Worm (Caenorhabditis elegans): ENCODE data around the gene cyc-2.1.

- TF ChIP-seq unc-39 (tag; optimal IDR thresholded peaks at IDR 0.05) (no peak), nhr-42 (GFP tag; IDR thresholded peaks at IDR 0.05) (no peak), ces-1 (GFP tag; optimal IDR thresholded peaks at IDR 0.05) (no peak), dmd-9 (GFP tag; IDR thresholded peaks at IDR 0.05) (no peak)
These were observed 23.0 kb upstream of the cyc-2.1 start, which contains the start of gene R11E3.2 for ce11 chrIV:4771792-4772191.

Data from whole organism, L4 larva.